Worm (Caenorhabditis elegans) whole organism, midembryonic: ENCODE data around the gene T22F3.10.

Experiments
- T22C8.4 ChIP-seq: fragments of 200-800 bp; sonication (Bioruptor generic); IDR thresholded peaks from 2 replicates; pipeline ENCODE4 v1.3.6; 2022; ENCODE audit warnings: missing genetic modification characterization, missing compliant biosample characterization
- cog-1 ChIP-seq: sonication (generic microtip); optimal IDR thresholded peaks from 2 replicates; lab custom pipeline; 2016; ENCODE audit warnings: missing genetic modification characterization, missing compliant biosample characterization
- flt-1 ChIP-seq: fragments of 200-800 bp; sonication (Bioruptor generic); IDR thresholded peaks from 2 replicates; pipeline ENCODE4 v1.3.6; 2022; ENCODE audit warnings: missing genetic modification characterization, missing compliant biosample characterization
- klf-2 ChIP-seq: fragments of 200-800 bp; sonication (Bioruptor generic); conservative IDR thresholded peaks from 2 replicates; pipeline ENCODE4 v1.3.6; 2022; ENCODE audit warnings: missing genetic modification reagents, missing genetic modification characterization, missing compliant biosample characterization
- med-1 ChIP-seq: sonication (generic microtip); optimal IDR thresholded peaks from 2 replicates; lab custom pipeline; 2017; ENCODE audit warnings: missing genetic modification characterization, mild to moderate bottlenecking, missing compliant biosample characterization, antibody characterized with exemption, missing genetic modification reagents; ENCODE audit not compliant: insufficient read depth
- ref-1 ChIP-seq: fragments of 200-800 bp; sonication (Bioruptor generic); conservative IDR thresholded peaks from 2 replicates; pipeline ENCODE4 v1.3.6; 2022; ENCODE audit warnings: missing genetic modification reagents, missing genetic modification characterization, missing compliant biosample characterization
- tab-1 ChIP-seq: fragments of 200-800 bp; sonication (Bioruptor generic); IDR thresholded peaks from 2 replicates; pipeline ENCODE4 v1.3.6; 2022; ENCODE audit warnings: missing genetic modification characterization, missing compliant biosample characterization
- ztf-23 ChIP-seq: fragments of 200-800 bp; sonication (Bioruptor generic); IDR thresholded peaks from 2 replicates; pipeline ENCODE4 v1.3.6; 2022; ENCODE audit warnings: missing genetic modification reagents, missing genetic modification characterization, missing compliant biosample characterization
- ztf-29 ChIP-seq: fragments of 200-800 bp; sonication (Bioruptor generic); IDR thresholded peaks from 2 replicates; pipeline ENCODE4 v1.3.6; 2022; ENCODE audit warnings: missing genetic modification reagents, missing genetic modification characterization, missing compliant biosample characterization

The T22F3.10 gene

DNA sequence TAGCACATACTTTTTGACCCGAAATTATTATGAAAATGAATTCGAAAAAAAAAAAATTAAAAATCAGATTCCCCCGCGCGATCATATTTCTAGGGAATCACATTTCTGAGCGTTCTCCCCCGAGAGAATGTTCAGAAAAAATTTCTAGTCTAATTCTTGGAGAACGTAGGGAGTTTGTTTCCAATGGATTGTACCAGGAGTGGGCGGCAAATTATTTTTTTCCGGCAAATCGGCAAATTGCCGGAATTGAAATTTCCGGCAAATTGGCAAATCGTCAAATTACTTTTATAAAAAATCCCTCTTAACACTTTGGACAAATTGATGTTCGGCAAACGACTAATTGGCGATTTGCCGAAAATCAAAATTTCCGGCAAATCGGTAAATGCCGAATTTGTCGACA lies at the start of gene T22F3.10:
T22F3.10 (minus strand) TSS at position 101 of the 400 bp plus-strand sequence.
- TF ChIP-seq T22C8.4 (GFP tag; lab: Robert Waterston, UW) = no peak
- TF ChIP-seq ztf-29 (GFP tag; lab: Robert Waterston, UW) = no peak
- TF ChIP-seq cog-1 (tag; lab: Kevin White, UChicago) = no peak
- TF ChIP-seq tab-1 (GFP tag; lab: Robert Waterston, UW) = no peak
- TF ChIP-seq ztf-23 (GFP tag; lab: Robert Waterston, UW) = no peak
- TF ChIP-seq med-1 (GFP tag; lab: Kevin White, UChicago) = no peak
- no peak for TF ChIP-seq flt-1 (GFP tag; lab: Robert Waterston, UW)

DNA sequence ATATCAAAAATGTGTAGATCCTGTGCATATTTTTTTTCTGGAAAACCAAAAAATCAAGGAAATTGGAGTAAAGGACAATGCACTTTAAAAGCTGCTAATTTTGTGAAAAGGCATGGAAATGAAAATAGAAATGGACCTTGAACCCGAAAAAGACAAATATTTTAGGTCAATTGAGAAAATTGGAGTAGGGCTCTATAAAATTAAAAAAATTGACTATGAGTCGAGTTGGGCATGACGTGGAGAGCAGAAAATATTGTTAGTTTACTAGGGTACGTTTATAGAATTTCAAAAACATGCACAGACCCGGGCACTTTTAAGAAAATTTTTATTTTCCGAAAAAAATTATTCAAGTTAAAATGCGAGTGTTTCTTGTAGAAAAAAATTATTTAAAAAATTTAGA lies 47.9 kb upstream of the T22F3.10 start, which contains the start of gene acr-23:
acr-23 (minus strand) TSS at position 101 of the 400 bp plus-strand sequence.
- TF ChIP-seq ref-1 (no peak), tab-1 (GFP tag; lab: Robert Waterston, UW) (no peak), ztf-23 (GFP tag; lab: Robert Waterston, UW) (no peak), klf-2 (GFP tag; lab: Robert Waterston, UW) (no peak), cog-1 (tag; lab: Kevin White, UChicago) (no peak), med-1 (GFP tag; lab: Kevin White, UChicago) (no peak), T22C8.4 (GFP tag; lab: Robert Waterston, UW) (no peak), ztf-29 (GFP tag; lab: Robert Waterston, UW) (no peak), flt-1 (GFP tag; lab: Robert Waterston, UW) (no peak)

DNA sequence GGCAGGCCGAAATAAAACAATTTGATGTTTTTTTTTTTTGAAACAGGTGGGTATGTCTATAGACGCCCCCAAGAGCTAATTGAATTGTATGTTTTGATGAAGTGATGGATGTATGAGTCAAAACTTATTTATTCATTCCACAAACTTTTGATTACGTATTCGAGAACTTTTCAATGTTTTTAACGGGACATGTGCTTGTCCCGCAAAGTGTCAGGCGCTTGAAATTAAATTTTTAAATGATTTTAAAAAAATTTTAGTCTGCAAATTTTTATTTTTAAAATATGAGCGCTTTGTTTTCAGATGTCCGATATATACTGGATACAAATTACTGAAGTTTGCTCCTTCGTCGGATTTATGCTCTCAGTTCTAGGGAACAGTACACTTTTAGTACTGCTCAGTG lies 37.9 kb upstream of the T22F3.10 start, which contains the start of gene str-114:
str-114 (plus strand) TSS at position 301 of the 400 bp plus-strand sequence.
- TF ChIP-seq med-1 (GFP tag; lab: Kevin White, UChicago) (no peak), cog-1 (tag; lab: Kevin White, UChicago) (no peak), klf-2 (GFP tag; lab: Robert Waterston, UW) (no peak), tab-1 (GFP tag; lab: Robert Waterston, UW) (no peak), T22C8.4 (GFP tag; lab: Robert Waterston, UW) (no peak)

DNA sequence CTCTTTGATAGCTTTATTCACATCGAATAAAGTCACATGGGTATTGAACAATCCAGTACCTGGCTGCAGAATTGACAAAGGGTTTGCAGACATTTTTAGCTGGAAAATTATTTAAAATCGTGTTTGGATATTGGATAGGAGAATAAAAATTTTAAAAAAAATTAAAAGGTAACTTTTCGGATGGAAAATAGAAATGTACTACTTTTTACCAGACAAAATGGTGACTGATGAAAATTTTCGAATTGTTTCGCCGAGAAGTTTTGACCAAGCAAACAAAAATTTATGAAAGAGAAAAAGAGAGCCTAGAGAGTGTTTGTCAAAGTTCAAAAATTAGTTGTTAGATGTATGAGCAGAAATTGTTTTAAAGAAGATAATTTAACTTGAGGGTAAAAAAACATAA lies 36.3 kb upstream of the T22F3.10 start, which contains the start of gene F59B1.10:
F59B1.10 (minus strand) TSS at position 101 of the 400 bp plus-strand sequence.
- TF ChIP-seq flt-1 (GFP tag; lab: Robert Waterston, UW) (no peak), klf-2 (GFP tag; lab: Robert Waterston, UW) (no peak)

DNA sequence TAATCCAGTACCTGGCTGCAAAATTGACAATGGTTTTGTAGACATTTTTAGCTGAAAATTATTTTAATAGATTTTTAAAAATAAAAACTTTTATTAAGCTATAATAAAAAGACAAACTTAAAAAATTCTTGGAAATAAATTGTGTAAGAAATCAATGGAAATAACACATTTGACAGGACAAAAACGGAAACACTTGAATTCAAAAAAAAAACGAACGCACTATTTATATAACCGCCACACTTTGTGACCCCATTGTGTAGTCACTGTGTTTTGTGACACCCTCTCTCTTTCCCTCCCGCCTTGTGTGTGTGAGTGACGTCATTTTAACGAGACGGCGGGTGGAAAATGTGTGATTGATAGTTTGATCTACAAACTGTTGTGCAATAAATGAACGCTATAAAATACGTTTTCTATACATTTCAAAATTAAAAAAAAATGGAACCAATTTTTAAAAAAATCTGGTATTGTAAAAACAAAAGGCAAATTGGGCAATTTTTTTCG lies 32.7 kb upstream of the T22F3.10 start, which contains the start of gene F59B1.8:
F59B1.8 (minus strand) TSS at position 51 of the 501 bp plus-strand sequence.
- TF ChIP-seq T22C8.4 (GFP tag; lab: Robert Waterston, UW) (no peak), flt-1 (GFP tag; lab: Robert Waterston, UW) (no peak), ztf-29 (GFP tag; lab: Robert Waterston, UW) (no peak), ref-1 (no peak), cog-1 (tag; lab: Kevin White, UChicago) (no peak), klf-2 (GFP tag; lab: Robert Waterston, UW) (no peak), med-1 (GFP tag; lab: Kevin White, UChicago) (no peak), ztf-23 (GFP tag; lab: Robert Waterston, UW) (no peak), tab-1 (GFP tag; lab: Robert Waterston, UW) (no peak)

DNA sequence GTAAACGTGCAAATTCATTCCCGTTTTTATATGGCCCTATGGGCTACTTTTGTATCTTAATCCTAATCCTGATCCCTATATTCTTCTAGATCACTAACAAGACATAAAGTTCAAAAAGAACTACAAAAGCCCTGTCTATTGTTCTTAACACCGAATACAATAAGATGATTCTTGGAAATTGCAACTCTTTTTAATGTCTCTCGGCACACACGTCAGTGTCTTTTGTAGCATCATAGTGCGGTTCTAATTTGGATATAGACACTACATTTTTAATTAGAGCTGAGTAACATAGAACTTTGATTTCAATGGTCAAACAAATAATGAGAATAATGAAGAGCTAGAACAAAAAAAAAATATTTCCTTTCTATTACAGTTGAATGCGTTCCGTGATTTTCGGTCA lies 28.3 kb upstream of the T22F3.10 start:
- TF ChIP-seq klf-2 (GFP tag; lab: Robert Waterston, UW) = no peak
- TF ChIP-seq ref-1 = no peak
- TF ChIP-seq ztf-23 (GFP tag; lab: Robert Waterston, UW) = no peak
- TF ChIP-seq med-1 (GFP tag; lab: Kevin White, UChicago) = no peak
- TF ChIP-seq ztf-29 (GFP tag; lab: Robert Waterston, UW) = no peak
- TF ChIP-seq T22C8.4 (GFP tag; lab: Robert Waterston, UW) = no peak
- TF ChIP-seq tab-1 (GFP tag; lab: Robert Waterston, UW) = no peak
- no peak for TF ChIP-seq flt-1 (GFP tag; lab: Robert Waterston, UW)
- TF ChIP-seq cog-1 (tag; lab: Kevin White, UChicago) = no peak

- TF ChIP-seq ref-1 (no peak), cog-1 (tag; lab: Kevin White, UChicago) (no peak), tab-1 (GFP tag; lab: Robert Waterston, UW) (no peak), med-1 (GFP tag; lab: Kevin White, UChicago) (no peak), T22C8.4 (GFP tag; lab: Robert Waterston, UW) (no peak), ztf-29 (GFP tag; lab: Robert Waterston, UW) (no peak), ztf-23 (GFP tag; lab: Robert Waterston, UW) (no peak), flt-1 (GFP tag; lab: Robert Waterston, UW) (no peak), klf-2 (GFP tag; lab: Robert Waterston, UW) (no peak)
These were observed 25.5 kb upstream of the T22F3.10 start, which contains the start of gene srx-41 for ce11 chrV:3637086-3637485. srx-41 (minus strand) TSS chrV:3637186.

- TF ChIP-seq ztf-23 (GFP tag; lab: Robert Waterston, UW) (no peak), T22C8.4 (GFP tag; lab: Robert Waterston, UW) (no peak), flt-1 (GFP tag; lab: Robert Waterston, UW) (no peak), med-1 (GFP tag; lab: Kevin White, UChicago) (no peak), cog-1 (tag; lab: Kevin White, UChicago) (no peak), ref-1 (no peak), ztf-29 (GFP tag; lab: Robert Waterston, UW) (no peak), klf-2 (GFP tag; lab: Robert Waterston, UW) (no peak), tab-1 (GFP tag; lab: Robert Waterston, UW) (no peak)
These were observed 22.9 kb upstream of the T22F3.10 start for ce11 chrV:3634293-3635016.

- TF ChIP-seq tab-1 (GFP tag; lab: Robert Waterston, UW) (no peak), med-1 (GFP tag; lab: Kevin White, UChicago) (no peak), cog-1 (tag; lab: Kevin White, UChicago) (no peak), ref-1 (no peak), flt-1 (GFP tag; lab: Robert Waterston, UW) (no peak), ztf-23 (GFP tag; lab: Robert Waterston, UW) (no peak), T22C8.4 (GFP tag; lab: Robert Waterston, UW) (no peak), klf-2 (GFP tag; lab: Robert Waterston, UW) (no peak), ztf-29 (GFP tag; lab: Robert Waterston, UW) (no peak)
These were observed 21.5 kb upstream of the T22F3.10 start, which contains the start of gene F59B1.2 for ce11 chrV:3633041-3633440. F59B1.2 (plus strand) TSS chrV:3633341.
